Fruit fly (Drosophila melanogaster): ENCODE measurements around the gene Blos2.
A peak's percentile ranks its signal among the peaks of the same experiment; 100 is the strongest.

Gene Blos2

dm6 chr3L:11061200-11061599 lies at the start of gene Blos2, which contains the start of gene CG6321 (continued):
- TF ChIP-seq CG11456 (GFP tag; IDR thresholded peaks at IDR 0.05) (peak; percentile 57; the same call in 1 of the 3 replicates), HmgD (GFP tag; optimal IDR thresholded peaks at IDR 0.05) (no peak), Hsf (GFP tag; optimal IDR thresholded peaks at IDR 0.05) (peak; percentile 75), Camta (GFP tag; optimal IDR thresholded peaks at IDR 0.05) (peak; percentile 19), CG13624 (GFP tag; optimal IDR thresholded peaks at IDR 0.05) (peak; percentile 57), B-H2 (GFP tag; optimal IDR thresholded peaks at IDR 0.05) (peak; percentile 48), Hmx (GFP tag; optimal IDR thresholded peaks at IDR 0.05) (no peak), CG11695 (GFP tag; IDR thresholded peaks at IDR 0.05) (peak; percentile 82), Ets97D (GFP tag; optimal IDR thresholded peaks at IDR 0.05) (peak; percentile 30), jigr1 (GFP tag; IDR thresholded peaks at IDR 0.05) (no peak), D (optimal IDR thresholded peaks at IDR 0.05) (no peak), D (GFP tag; optimal IDR thresholded peaks at IDR 0.05) (peak; percentile 61), ash1 (GFP tag; optimal IDR thresholded peaks at IDR 0.05) (no peak), CG6765 (GFP tag; optimal IDR thresholded peaks at IDR 0.05) (peak; percentile 19), CG9876 (GFP tag; optimal IDR thresholded peaks at IDR 0.05) (no peak), Bteb2 (GFP tag; optimal IDR thresholded peaks at IDR 0.05) (peak; percentile 57), CG4424 (GFP tag; optimal IDR thresholded peaks at IDR 0.05) (peak; percentile 73), CG4328 (GFP tag; optimal IDR thresholded peaks at IDR 0.05) (peak; percentile 57), Dek (tag; optimal IDR thresholded peaks at IDR 0.05) (peak; percentile 73), en (GFP tag; optimal IDR thresholded peaks at IDR 0.05) (peak; percentile 27), CG4617 (GFP tag; optimal IDR thresholded peaks at IDR 0.05; ENCODE audit: borderline replicate concordance) (peak; percentile 34), Trl (optimal IDR thresholded peaks at IDR 0.05) (no peak), Trl (GFP tag; optimal IDR thresholded peaks at IDR 0.05) (peak; percentile 45), odd (GFP tag; optimal IDR thresholded peaks at IDR 0.05) (peak; percentile 69), CG11085 (GFP tag; IDR thresholded peaks at IDR 0.05) (no peak), Side (GFP tag; optimal IDR thresholded peaks at IDR 0.05) (peak; percentile 38), ham (GFP tag; IDR thresholded peaks at IDR 0.05) (no peak), Ada2b (GFP tag; IDR thresholded peaks at IDR 0.05) (peak; percentile 60; the same call in 1 of the 2 replicates), CG31365 (tag; optimal IDR thresholded peaks at IDR 0.05) (peak; percentile 24), Antp (GFP tag; optimal IDR thresholded peaks at IDR 0.05) (peak; percentile 15), jumu (GFP tag; optimal IDR thresholded peaks at IDR 0.05) (no peak), BtbVII (GFP tag; optimal IDR thresholded peaks at IDR 0.05) (peak; percentile 71), usp (GFP tag; optimal IDR thresholded peaks at IDR 0.05) (no peak), CG13894 (tag; optimal IDR thresholded peaks at IDR 0.05) (no peak), CG2875 (GFP tag; optimal IDR thresholded peaks at IDR 0.05) (peak; percentile 36), CG7987 (GFP tag; optimal IDR thresholded peaks at IDR 0.05) (peak; percentile 4), CG16813 (GFP tag; IDR thresholded peaks at IDR 0.05; ENCODE audit: partially characterized antibody) (no peak), kah (GFP tag; optimal IDR thresholded peaks at IDR 0.05) (peak; percentile 33), CG10654 (GFP tag; optimal IDR thresholded peaks at IDR 0.05) (peak; percentile 50), sr (GFP tag; IDR thresholded peaks at IDR 0.05) (no peak), Med (GFP tag) (peak; percentile 93), dmrt11E (tag; optimal IDR thresholded peaks at IDR 0.05) (peak; percentile 75), trh (GFP tag; optimal IDR thresholded peaks at IDR 0.05) (no peak), CG17186 (GFP tag; optimal IDR thresholded peaks at IDR 0.05) (no peak), CG1832 (GFP tag; optimal IDR thresholded peaks at IDR 0.05) (no peak), mld (GFP tag; IDR thresholded peaks at IDR 0.05; ENCODE audit: partially characterized antibody) (no peak), Spps (tag; optimal IDR thresholded peaks at IDR 0.05) (peak; percentile 65), CG10959 (GFP tag; IDR thresholded peaks at IDR 0.05) (peak; percentile 27; the same call in 1 of the 2 replicates), Taf1 (GFP tag; IDR thresholded peaks at IDR 0.05) (peak; percentile 40; the same call in 1 of the 2 replicates), CG5953 (GFP tag; IDR thresholded peaks at IDR 0.05) (no peak), danr (GFP tag; IDR thresholded peaks at IDR 0.05) (0 out of 2 replicates have a peak, but pooled peaks have one; percentile 44), CG10543 (GFP tag; optimal IDR thresholded peaks at IDR 0.05) (peak; percentile 54)
